Fruit fly (Drosophila melanogaster) whole organism, prepupa: Measurements from ENCODE around the gene CG42671.

Source experiments
- Blimp-1 ChIP-seq: fragments of 200-800 bp; sonication (Bioruptor generic); optimal IDR thresholded peaks from 3 replicates; lab custom pipeline; 2017; ENCODE audit warnings: missing biosample characterization, missing genetic modification characterization, mild to moderate bottlenecking, moderate library complexity, missing genetic modification reagents
- CG10631 ChIP-seq: fragments of 200-800 bp; sonication (Bioruptor generic); optimal IDR thresholded peaks from 2 replicates; lab custom pipeline; 2016; ENCODE audit warnings: missing biosample characterization, missing genetic modification characterization
- CG11294 ChIP-seq: fragments of 200-800 bp; sonication (Bioruptor generic); IDR thresholded peaks from 2 replicates; pipeline ENCODE4 v1.3.6; 2022; ENCODE audit warnings: missing biosample characterization, missing genetic modification characterization
- CG11762 ChIP-seq: fragments of 200-800 bp; sonication (Bioruptor generic); optimal IDR thresholded peaks from 3 replicates; lab custom pipeline; 2016; ENCODE audit warnings: missing biosample characterization, missing genetic modification characterization; ENCODE audit not compliant: insufficient read depth
- CG11902 ChIP-seq: fragments of 200-800 bp; sonication (Bioruptor generic); optimal IDR thresholded peaks from 3 replicates; lab custom pipeline; 2016; ENCODE audit warnings: missing biosample characterization, missing genetic modification characterization
- CG15336 ChIP-seq: fragments of 200-800 bp; sonication (Bioruptor generic); IDR thresholded peaks from 2 replicates; pipeline ENCODE4 v1.3.6; 2022; ENCODE audit warnings: missing biosample characterization, missing genetic modification characterization
- CG1621 ChIP-seq: fragments of 200-800 bp; sonication (Bioruptor generic); optimal IDR thresholded peaks from 3 replicates; lab custom pipeline; 2018; ENCODE audit warnings: missing biosample characterization, mild to moderate bottlenecking, missing genetic modification characterization
- CG3032 ChIP-seq: fragments of 200-800 bp; optimal IDR thresholded peaks from 2 replicates; lab custom pipeline; 2019; ENCODE audit warnings: missing biosample characterization, mild to moderate bottlenecking, missing genetic modification characterization, moderate library complexity
- CG31627 ChIP-seq: fragments of 200-800 bp; sonication (Bioruptor generic); optimal IDR thresholded peaks from 3 replicates; lab custom pipeline; 2016; ENCODE audit warnings: missing biosample characterization, missing genetic modification characterization
- CG32006 ChIP-seq: fragments of 200-800 bp; sonication (Bioruptor generic); optimal IDR thresholded peaks from 3 replicates; lab custom pipeline; 2017; ENCODE audit warnings: missing biosample characterization, mild to moderate bottlenecking, missing genetic modification characterization
- CG34406 ChIP-seq: fragments of 200-800 bp; sonication (Bioruptor generic); optimal IDR thresholded peaks from 3 replicates; lab custom pipeline; 2016; ENCODE audit warnings: missing biosample characterization, missing genetic modification characterization
- CG3919 ChIP-seq: fragments of 200-800 bp; sonication (Bioruptor generic); optimal IDR thresholded peaks from 3 replicates; lab custom pipeline; 2016; ENCODE audit warnings: missing biosample characterization, missing genetic modification characterization
- CG4318 ChIP-seq: fragments of 200-800 bp; sonication (Bioruptor generic); optimal IDR thresholded peaks from 3 replicates; lab custom pipeline; 2017; ENCODE audit warnings: missing biosample characterization, mild to moderate bottlenecking, missing genetic modification characterization
- CG6163 ChIP-seq: fragments of 200-800 bp; sonication (Bioruptor generic); IDR thresholded peaks from 3 replicates; pipeline ENCODE4 v1.3.6; 2022; ENCODE audit warnings: missing biosample characterization, missing genetic modification characterization
- CG6276 ChIP-seq: fragments of 200-800 bp; sonication (Bioruptor generic); optimal IDR thresholded peaks from 2 replicates; lab custom pipeline; 2017; ENCODE audit warnings: missing biosample characterization, mild to moderate bottlenecking, missing genetic modification characterization
- CG6792 ChIP-seq: fragments of 200-800 bp; sonication (Bioruptor generic); optimal IDR thresholded peaks from 3 replicates; lab custom pipeline; 2016; ENCODE audit warnings: missing biosample characterization, missing genetic modification characterization
- CG6808 ChIP-seq: fragments of 200-800 bp; sonication (Bioruptor generic); optimal IDR thresholded peaks from 3 replicates; lab custom pipeline; 2017; ENCODE audit warnings: missing biosample characterization, missing genetic modification characterization, mild to moderate bottlenecking, moderate library complexity, missing genetic modification reagents
- CG7368 ChIP-seq: fragments of 200-800 bp; sonication (Bioruptor generic); optimal IDR thresholded peaks from 3 replicates; lab custom pipeline; 2016; ENCODE audit warnings: missing biosample characterization, missing genetic modification characterization
- CG8119 ChIP-seq: fragments of 200-800 bp; sonication (Bioruptor generic); IDR thresholded peaks from 3 replicates; pipeline ENCODE4 v1.3.6; 2022; ENCODE audit warnings: missing biosample characterization, missing genetic modification characterization
- CG8319 ChIP-seq: fragments of 200-800 bp; sonication (Bioruptor generic); optimal IDR thresholded peaks from 3 replicates; lab custom pipeline; 2016; ENCODE audit warnings: missing biosample characterization, missing genetic modification characterization
- CG8632 ChIP-seq: fragments of 200-800 bp; sonication (Bioruptor generic); optimal IDR thresholded peaks from 3 replicates; lab custom pipeline; 2016; ENCODE audit warnings: missing biosample characterization, missing genetic modification characterization
- CG9139 ChIP-seq: fragments of 200-800 bp; sonication (Bioruptor generic); optimal IDR thresholded peaks from 3 replicates; lab custom pipeline; 2017; ENCODE audit warnings: missing biosample characterization, mild to moderate bottlenecking, missing genetic modification characterization
- Eip75B ChIP-seq: fragments of 200-800 bp; sonication (Bioruptor generic); optimal IDR thresholded peaks from 3 replicates; lab custom pipeline; 2016; ENCODE audit warnings: missing biosample characterization, missing genetic modification characterization
- Eip78C ChIP-seq: fragments of 200-800 bp; sonication (Bioruptor generic); peaks from one replicate; lab custom pipeline; 2016; ENCODE audit warnings: missing biosample characterization, missing genetic modification characterization
- Eip93F ChIP-seq: fragments of 200-800 bp; sonication (Bioruptor generic); optimal IDR thresholded peaks from 2 replicates; lab custom pipeline; 2016; ENCODE audit warnings: missing biosample characterization, mild to moderate bottlenecking, missing genetic modification characterization
- Ets21C ChIP-seq: fragments of 200-800 bp; sonication (Bioruptor generic); optimal IDR thresholded peaks from 3 replicates; lab custom pipeline; 2016; ENCODE audit warnings: missing biosample characterization, missing genetic modification characterization
- Gug ChIP-seq: fragments of 200-800 bp; sonication (Bioruptor generic); IDR thresholded peaks from 2 replicates; pipeline ENCODE4 v1.3.6; 2022; ENCODE audit warnings: missing biosample characterization, missing genetic modification characterization
- Hr39 ChIP-seq: fragments of 200-800 bp; sonication (Bioruptor generic); optimal IDR thresholded peaks from 2 replicates; lab custom pipeline; 2016; ENCODE audit warnings: missing biosample characterization, missing genetic modification characterization
- Hr4 ChIP-seq: fragments of 200-800 bp; sonication (Bioruptor generic); optimal IDR thresholded peaks from 3 replicates; lab custom pipeline; 2016; ENCODE audit warnings: missing biosample characterization, missing genetic modification characterization
- Lpt ChIP-seq: fragments of 200-800 bp; sonication (Bioruptor generic); optimal IDR thresholded peaks from 3 replicates; lab custom pipeline; 2016; ENCODE audit warnings: missing biosample characterization, missing genetic modification characterization
- Met ChIP-seq: fragments of 200-800 bp; sonication (Bioruptor generic); optimal IDR thresholded peaks from 3 replicates; lab custom pipeline; 2016; ENCODE audit warnings: missing biosample characterization, missing genetic modification characterization
- OdsH ChIP-seq: fragments of 200-800 bp; sonication (Bioruptor generic); optimal IDR thresholded peaks from 3 replicates; lab custom pipeline; 2016; ENCODE audit warnings: missing biosample characterization, missing genetic modification characterization
- Smox ChIP-seq: fragments of 200-800 bp; sonication (Bioruptor generic); optimal IDR thresholded peaks from 3 replicates; lab custom pipeline; 2016; ENCODE audit warnings: missing biosample characterization, missing genetic modification characterization
- Sox102F ChIP-seq: fragments of 200-800 bp; sonication (Bioruptor generic); optimal IDR thresholded peaks from 2 replicates; lab custom pipeline; 2016; ENCODE audit warnings: missing biosample characterization, mild to moderate bottlenecking, missing genetic modification characterization
- Sox15 ChIP-seq: fragments of 200-800 bp; sonication (Bioruptor generic); optimal IDR thresholded peaks from 3 replicates; lab custom pipeline; 2016; ENCODE audit warnings: missing biosample characterization, missing genetic modification characterization
- achi ChIP-seq: fragments of 200-800 bp; sonication (Bioruptor generic); optimal IDR thresholded peaks from 3 replicates; lab custom pipeline; 2016; ENCODE audit warnings: missing biosample characterization, missing genetic modification characterization
- acj6 ChIP-seq: fragments of 200-800 bp; sonication (Bioruptor generic); optimal IDR thresholded peaks from 3 replicates; lab custom pipeline; 2016; ENCODE audit warnings: missing biosample characterization, missing genetic modification characterization
- dac ChIP-seq: fragments of 200-800 bp; sonication (Bioruptor generic); optimal IDR thresholded peaks from 2 replicates; lab custom pipeline; 2017; ENCODE audit warnings: missing biosample characterization, mild to moderate bottlenecking, missing genetic modification characterization
- dsx ChIP-seq: fragments of 200-800 bp; optimal IDR thresholded peaks from 3 replicates; lab custom pipeline; 2019; ENCODE audit warnings: missing biosample characterization, mild to moderate bottlenecking, missing genetic modification characterization, moderate library complexity; ENCODE audit not compliant: poor library complexity, severe bottlenecking
- esn ChIP-seq: fragments of 200-800 bp; sonication (Bioruptor generic); optimal IDR thresholded peaks from 2 replicates; lab custom pipeline; 2016; ENCODE audit warnings: missing biosample characterization, mild to moderate bottlenecking, missing genetic modification characterization, moderate library complexity
- fd59A ChIP-seq: fragments of 200-800 bp; sonication (Bioruptor generic); optimal IDR thresholded peaks from 2 replicates; lab custom pipeline; 2017; ENCODE audit warnings: missing biosample characterization, mild to moderate bottlenecking, missing genetic modification characterization, missing genetic modification reagents
- fd85E ChIP-seq: fragments of 200-800 bp; sonication (Bioruptor generic); optimal IDR thresholded peaks from 3 replicates; lab custom pipeline; 2016; ENCODE audit warnings: missing biosample characterization, missing genetic modification characterization
- fkh ChIP-seq: fragments of 200-800 bp; sonication (Bioruptor generic); optimal IDR thresholded peaks from 3 replicates; lab custom pipeline; 2017; ENCODE audit warnings: missing biosample characterization, mild to moderate bottlenecking, missing genetic modification characterization, moderate library complexity
- lz ChIP-seq: fragments of 200-800 bp; sonication (Bioruptor generic); optimal IDR thresholded peaks from 3 replicates; lab custom pipeline; 2016; ENCODE audit warnings: missing biosample characterization, missing genetic modification characterization
- net ChIP-seq: fragments of 200-800 bp; sonication (Bioruptor generic); optimal IDR thresholded peaks from 3 replicates; lab custom pipeline; 2016; ENCODE audit warnings: missing biosample characterization, missing genetic modification characterization
- pdm3 ChIP-seq: fragments of 200-800 bp; sonication (Bioruptor generic); optimal IDR thresholded peaks from 3 replicates; lab custom pipeline; 2016; ENCODE audit warnings: missing biosample characterization, missing genetic modification characterization
- spab ChIP-seq: fragments of 200-800 bp; sonication (Bioruptor generic); optimal IDR thresholded peaks from 2 replicates; lab custom pipeline; 2017; ENCODE audit warnings: missing biosample characterization, mild to moderate bottlenecking, missing genetic modification characterization, missing genetic modification reagents
- ss ChIP-seq, 2 experiments: fragments of 200-800 bp; sonication (Bioruptor generic); optimal IDR thresholded peaks; 2 replicates in 1 of 2; 3 replicates in 1 of 2; lab custom pipeline; 2017 to 2018; ENCODE audit warnings: mild to moderate bottlenecking in 2 of 2, missing biosample characterization in 2 of 2, missing genetic modification characterization in 2 of 2, moderate library complexity in 1 of 2
- svp ChIP-seq: fragments of 200-800 bp; sonication (Bioruptor generic); peaks from one replicate; lab custom pipeline; 2016; ENCODE audit warnings: missing biosample characterization, missing genetic modification characterization
- topi ChIP-seq: fragments of 200-800 bp; sonication (Bioruptor generic); optimal IDR thresholded peaks from 3 replicates; lab custom pipeline; 2016; ENCODE audit warnings: missing biosample characterization, missing genetic modification characterization
- vri ChIP-seq: fragments of 200-800 bp; sonication (Bioruptor generic); optimal IDR thresholded peaks from 3 replicates; lab custom pipeline; 2016; ENCODE audit warnings: missing biosample characterization, mild to moderate bottlenecking, missing genetic modification characterization

The CG42671 gene

dm6 chr3L:11261456-11262082 lies 47.3 kb downstream of the CG42671 start:
- peak; percentile 60 for TF ChIP-seq CG31627
- TF ChIP-seq spab (GFP tag; lab: Kevin White, UChicago) = peak; percentile 84
- TF ChIP-seq CG11902 = peak; percentile 84
- peak; percentile 96 for TF ChIP-seq CG34406
- TF ChIP-seq acj6 (GFP tag; lab: Kevin White, UChicago) = peak; percentile 91
- TF ChIP-seq Hr4 (GFP tag; lab: Kevin White, UChicago) = peak; percentile 73
- peak; percentile 90 for TF ChIP-seq fd59A
- TF ChIP-seq net (GFP tag; lab: Kevin White, UChicago) = peak; percentile 82
- peak; percentile 70 for TF ChIP-seq CG1621 (tag; lab: Kevin White, UChicago)
- peak; percentile 97 for TF ChIP-seq CG3032 (tag; lab: Kevin White, UChicago)
- TF ChIP-seq CG8119 (GFP tag; lab: Robert Waterston, UW) = peak; percentile 96
- peak; percentile 70 for TF ChIP-seq lz (GFP tag; lab: Kevin White, UChicago)
- peak; percentile 87 for TF ChIP-seq CG6276 (GFP tag; lab: Kevin White, UChicago)
- TF ChIP-seq Hr39 (GFP tag; lab: Kevin White, UChicago) = peak; percentile 46
- TF ChIP-seq CG11762 (GFP tag; lab: Kevin White, UChicago) = peak; percentile 76
- peak; percentile 83 for TF ChIP-seq svp (GFP tag; lab: Kevin White, UChicago)
- peak; percentile 87 for TF ChIP-seq CG4318 (GFP tag; lab: Kevin White, UChicago)
- peak; percentile 48 for TF ChIP-seq vri (GFP tag; lab: Kevin White, UChicago)
- peak; percentile 26 for TF ChIP-seq dac (GFP tag; lab: Kevin White, UChicago)
- TF ChIP-seq esn (GFP tag; lab: Kevin White, UChicago) = peak; percentile 78
- TF ChIP-seq CG11294 (GFP tag; lab: Robert Waterston, UW) = peak; percentile 78
- TF ChIP-seq Eip75B (GFP tag; lab: Kevin White, UChicago) = peak; percentile 47
- TF ChIP-seq fd85E (GFP tag; lab: Kevin White, UChicago) = peak; percentile 49
- peak; percentile 95 for TF ChIP-seq CG9139 (GFP tag; lab: Kevin White, UChicago)
- TF ChIP-seq Eip78C (GFP tag; lab: Kevin White, UChicago) = peak; percentile 97
- no peak for TF ChIP-seq fkh (GFP tag; lab: Kevin White, UChicago)
- peak; percentile 94 for TF ChIP-seq CG8632 (GFP tag; lab: Kevin White, UChicago)
- TF ChIP-seq CG32006 (GFP tag; lab: Kevin White, UChicago) = peak; percentile 88
- TF ChIP-seq CG15336 (GFP tag; lab: Robert Waterston, UW) = peak; percentile 95
- peak; percentile 80 for TF ChIP-seq Met (GFP tag; lab: Kevin White, UChicago)
- TF ChIP-seq CG3919 (GFP tag; lab: Kevin White, UChicago) = peak; percentile 87
- TF ChIP-seq Gug (GFP tag; lab: Robert Waterston, UW) = peak; percentile 84
- peak; percentile 86 for TF ChIP-seq CG10631 (GFP tag; lab: Kevin White, UChicago)
- TF ChIP-seq CG6792 (GFP tag; lab: Kevin White, UChicago) = peak; percentile 85
- TF ChIP-seq CG8319 (GFP tag; lab: Kevin White, UChicago) = peak; percentile 75
- TF ChIP-seq pdm3 (GFP tag; lab: Kevin White, UChicago) = peak; percentile 79
- TF ChIP-seq Ets21C (GFP tag; lab: Kevin White, UChicago) = peak; percentile 49
- peak; percentile 96 to 97 for TF ChIP-seq ss (GFP tag; optimal IDR thresholded peaks at IDR 0.05; lab: Kevin White, UChicago)
- peak; percentile 77 for TF ChIP-seq Sox102F
- TF ChIP-seq Eip93F (GFP tag; lab: Kevin White, UChicago) = peak; percentile 30
- peak; percentile 90 for TF ChIP-seq OdsH (GFP tag; lab: Kevin White, UChicago)
- peak; percentile 87 for TF ChIP-seq CG7368 (GFP tag; lab: Kevin White, UChicago)
- peak; percentile 96 for TF ChIP-seq dsx
- TF ChIP-seq Lpt = peak; percentile 77
- peak; percentile 91 for TF ChIP-seq achi
- peak; percentile 93 for TF ChIP-seq CG6808
- TF ChIP-seq CG6163 (GFP tag; lab: Robert Waterston, UW) = peak; percentile 89
- TF ChIP-seq Blimp-1 (GFP tag; lab: Kevin White, UChicago) = peak; percentile 75
- peak; percentile 78 for TF ChIP-seq topi (GFP tag; lab: Kevin White, UChicago)
- peak; percentile 76 for TF ChIP-seq Smox (GFP tag; lab: Kevin White, UChicago)
- TF ChIP-seq Sox15 (GFP tag; lab: Kevin White, UChicago) = peak; percentile 85
